Worm (Caenorhabditis elegans): ENCODE results near the gene sru-15.

DNA sequence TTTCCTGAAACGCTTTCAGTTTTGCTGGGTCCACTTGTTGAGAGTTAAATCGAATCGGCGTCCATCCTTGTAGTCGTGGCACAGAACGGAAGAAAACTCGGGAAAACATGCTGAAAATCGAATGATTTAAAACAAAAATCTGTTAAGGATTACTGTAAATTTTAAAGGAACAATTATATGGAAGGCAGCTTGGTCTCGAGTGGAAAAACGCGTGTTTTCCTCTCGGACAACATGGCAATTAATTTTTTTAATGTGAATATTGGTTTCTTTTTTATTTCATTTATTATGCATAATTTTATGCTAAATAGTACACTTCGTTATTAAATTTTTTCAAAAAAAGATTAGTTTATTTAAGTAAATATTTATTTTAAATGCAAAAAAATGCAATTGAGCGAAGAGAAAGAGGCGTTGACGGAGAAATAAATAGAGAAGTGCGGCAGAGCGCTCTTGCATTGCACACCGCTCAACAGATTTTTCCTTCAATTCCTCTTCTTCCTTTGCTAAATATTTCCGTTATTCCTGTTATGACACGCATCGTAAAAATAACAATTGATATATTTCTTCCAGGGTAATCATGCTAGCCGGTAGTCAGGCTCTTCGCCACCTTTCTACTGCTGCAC is 15.8 kb upstream of the sru-15 start, which contains the start of the genes C30H6.9 and dlat-2:
- TF ChIP-seq nfya-1 (tag; optimal IDR thresholded peaks at IDR 0.05; ENCODE audit: borderline replicate concordance, insufficient read depth) (no peak), ceh-40 (GFP tag; IDR thresholded peaks at IDR 0.05) (no peak)

Data from whole organism, young adult.